Worm (Caenorhabditis elegans): ENCODE results near the gene col-174.

Gene col-174

DNA sequence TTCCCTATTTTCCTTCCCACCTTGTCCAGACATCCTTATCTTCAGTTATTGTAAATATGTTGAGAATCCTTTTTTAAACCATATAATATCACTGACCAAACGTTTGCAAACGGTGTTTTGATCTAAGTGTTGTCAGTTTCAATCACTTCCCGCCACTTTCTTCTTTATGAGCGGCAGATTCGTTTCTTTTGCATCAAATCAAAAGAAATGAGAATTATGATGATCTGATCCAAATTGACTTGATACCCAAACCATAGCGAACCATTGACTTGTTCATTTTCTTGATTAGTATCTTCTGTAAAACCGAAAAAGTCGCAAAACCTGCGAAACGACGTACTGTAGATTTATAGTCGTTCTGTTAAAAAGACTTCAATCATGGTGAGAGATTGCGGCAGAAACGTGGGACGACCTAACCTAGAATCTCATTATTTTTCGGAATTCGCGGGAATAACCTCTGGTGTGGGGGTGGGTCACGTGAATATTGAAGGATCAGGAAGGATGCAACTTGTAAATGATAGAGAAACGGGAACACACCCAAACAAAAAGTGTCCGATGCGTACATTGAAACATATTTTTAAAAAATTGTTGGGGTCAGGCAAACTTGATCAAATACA is 47.4 kb downstream of the col-174 start:
- TF ChIP-seq med-1 (GFP tag; optimal IDR thresholded peaks at IDR 0.05; ENCODE audit: insufficient read depth): no peak
- TF ChIP-seq flt-1 (GFP tag; IDR thresholded peaks at IDR 0.05): no peak
- no peak for TF ChIP-seq cog-1 (tag; optimal IDR thresholded peaks at IDR 0.05)
- no peak for TF ChIP-seq klf-2 (GFP tag; conservative IDR thresholded peaks at IDR 0.05)
- TF ChIP-seq tab-1 (GFP tag; IDR thresholded peaks at IDR 0.05): no peak

DNA sequence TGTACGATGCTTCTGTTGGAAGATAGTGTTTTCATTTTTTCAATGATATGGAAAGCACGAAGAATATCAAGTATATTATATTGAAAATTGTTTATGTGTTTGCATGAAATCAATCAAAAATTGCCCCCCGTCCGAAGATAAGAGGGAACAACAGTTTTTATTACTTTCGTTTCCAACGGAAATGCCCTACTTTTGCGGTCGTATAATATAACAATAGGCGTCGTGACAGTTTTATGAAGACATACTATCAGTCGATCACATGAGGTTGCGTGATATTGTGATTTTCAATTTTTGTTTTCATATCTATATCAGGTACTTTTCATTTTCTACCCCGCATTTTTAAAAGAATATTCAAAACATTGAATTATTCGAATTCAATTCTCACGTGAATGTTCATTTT is 49.4 kb downstream of the col-174 start:
- TF ChIP-seq cog-1 (tag; optimal IDR thresholded peaks at IDR 0.05) (no peak), klf-2 (GFP tag; conservative IDR thresholded peaks at IDR 0.05) (no peak), ref-1 (GFP tag; conservative IDR thresholded peaks at IDR 0.05) (no peak), med-1 (GFP tag; optimal IDR thresholded peaks at IDR 0.05; ENCODE audit: insufficient read depth) (no peak), T22C8.4 (GFP tag; IDR thresholded peaks at IDR 0.05) (no peak), ztf-23 (GFP tag; IDR thresholded peaks at IDR 0.05) (no peak), tab-1 (GFP tag; IDR thresholded peaks at IDR 0.05) (no peak), flt-1 (GFP tag; IDR thresholded peaks at IDR 0.05) (no peak), ztf-29 (GFP tag; IDR thresholded peaks at IDR 0.05) (no peak)

DNA sequence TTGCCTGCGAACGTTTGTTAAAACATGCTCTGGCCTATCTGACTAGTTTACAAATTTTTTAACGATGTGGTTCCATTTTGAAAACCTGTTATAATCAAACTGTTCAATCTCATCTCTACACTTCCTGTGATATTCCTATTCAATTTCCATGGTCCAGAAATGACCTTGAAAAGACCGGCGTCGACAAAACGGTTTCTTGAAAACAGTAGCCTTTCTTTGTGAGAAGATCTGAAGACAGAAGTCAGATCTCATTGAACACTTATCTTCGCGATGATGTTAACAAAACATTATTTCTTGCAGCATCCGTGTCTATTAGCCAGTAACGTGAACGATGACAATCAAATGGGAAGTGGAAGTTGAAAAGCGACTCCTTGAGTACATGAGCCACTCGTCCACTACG is 50.0 kb downstream of the col-174 start, which contains the start of gene C44E12.1:
Gene C44E12.1, plus strand, starts transcription at position 301 of the 400 bp plus-strand sequence.
- TF ChIP-seq klf-2 (GFP tag; conservative IDR thresholded peaks at IDR 0.05) (no peak), cog-1 (tag; optimal IDR thresholded peaks at IDR 0.05) (no peak), ref-1 (GFP tag; conservative IDR thresholded peaks at IDR 0.05) (no peak), ztf-23 (GFP tag; IDR thresholded peaks at IDR 0.05) (no peak), tab-1 (GFP tag; IDR thresholded peaks at IDR 0.05) (no peak), med-1 (GFP tag; optimal IDR thresholded peaks at IDR 0.05; ENCODE audit: insufficient read depth) (no peak), flt-1 (GFP tag; IDR thresholded peaks at IDR 0.05) (no peak), ztf-29 (GFP tag; IDR thresholded peaks at IDR 0.05) (no peak), T22C8.4 (GFP tag; IDR thresholded peaks at IDR 0.05) (no peak)

Measured in whole organism, midembryonic.